Worm (Caenorhabditis elegans) whole organism, L1 larva: ENCODE data around the gene vav-1.
A peak's percentile ranks its signal among the peaks of the same experiment; 100 is the strongest.

Experiments
- C04F5.9 ChIP-seq: sonication (generic microtip); optimal IDR thresholded peaks from 2 replicates; lab custom pipeline; 2016; ENCODE audit warnings: missing genetic modification characterization, missing compliant biosample characterization
- C16A3.4 ChIP-seq: fragments of 150-350 bp; optimal IDR thresholded peaks from 2 replicates; lab custom pipeline; 2014; ENCODE audit warnings: missing biosample characterization, missing genetic modification characterization
- C34B4.2 ChIP-seq: sonication (generic microtip); optimal IDR thresholded peaks from 2 replicates; lab custom pipeline; 2017; ENCODE audit warnings: mild to moderate bottlenecking, missing genetic modification characterization, missing compliant biosample characterization
- F16B12.6 ChIP-seq: fragments of 150-350 bp; optimal IDR thresholded peaks from 2 replicates; lab custom pipeline; 2014; ENCODE audit warnings: missing biosample characterization, missing genetic modification characterization
- aha-1 ChIP-seq: fragments of 150-350 bp; optimal IDR thresholded peaks from 2 replicates; lab custom pipeline; 2014; ENCODE audit warnings: missing biosample characterization, missing genetic modification characterization
- ama-1 ChIP-seq: fragments of 150-350 bp; optimal IDR thresholded peaks from 2 replicates; lab custom pipeline; 2014
- blmp-1 ChIP-seq: fragments of 150-350 bp; optimal IDR thresholded peaks from 2 replicates; lab custom pipeline; 2014; ENCODE audit warnings: missing biosample characterization, missing genetic modification characterization
- ceh-8 ChIP-seq: fragments of 200-800 bp; sonication (Bioruptor generic); optimal IDR thresholded peaks from 2 replicates; lab custom pipeline; 2018; ENCODE audit warnings: mild to moderate bottlenecking, missing genetic modification characterization, moderate library complexity, missing compliant biosample characterization
- ceh-82 ChIP-seq, 3 experiments: fragments of 150-350 bp in 1 of 3; sonication (generic microtip) in 2 of 3; optimal IDR thresholded peaks; 2 replicates each; lab custom pipeline; 2014 to 2017; ENCODE audit warnings: missing biosample characterization in 3 of 3, missing genetic modification characterization in 3 of 3
- ceh-88 ChIP-seq: fragments of 200-800 bp; sonication (Bioruptor generic); IDR thresholded peaks from 2 replicates; pipeline ENCODE4 v1.3.6; 2022; ENCODE audit warnings: missing genetic modification characterization, missing compliant biosample characterization
- dpl-1 ChIP-seq, 3 experiments: fragments of 150-350 bp in 2 of 3; sonication (generic microtip) in 1 of 3; optimal IDR thresholded peaks; 2 replicates each; lab custom pipeline; 2014 to 2017; ENCODE audit warnings: missing biosample characterization in 3 of 3, missing genetic modification characterization in 3 of 3, missing genetic modification reagents in 3 of 3
- dsc-1 ChIP-seq: sonication (generic microtip); optimal IDR thresholded peaks from 2 replicates; lab custom pipeline; 2016; ENCODE audit warnings: mild to moderate bottlenecking, missing genetic modification characterization, missing compliant biosample characterization
- efl-3 ChIP-seq: fragments of 200-800 bp; sonication (Bioruptor generic); optimal IDR thresholded peaks from 2 replicates; lab custom pipeline; 2018; ENCODE audit warnings: mild to moderate bottlenecking, missing genetic modification characterization, missing compliant biosample characterization
- egl-27 ChIP-seq, 2 experiments: fragments of 150-350 bp in 1 of 2; sonication (generic microtip); optimal IDR thresholded peaks; 3 replicates each; lab custom pipeline; 2017 to 2018; ENCODE audit warnings: missing biosample characterization in 2 of 2, missing genetic modification characterization in 2 of 2, missing genetic modification reagents in 2 of 2
- elt-2 ChIP-seq: sonication (generic microtip); optimal IDR thresholded peaks from 2 replicates; lab custom pipeline; 2016; ENCODE audit warnings: missing genetic modification characterization, mild to moderate bottlenecking, inconsistent platforms, missing compliant biosample characterization, missing genetic modification reagents
- elt-3 ChIP-seq, 6 experiments: fragments of 150-350 bp in 1 of 6; sonication (generic microtip); optimal IDR thresholded peaks; 2 replicates each; lab custom pipeline; 2017 to 2018; ENCODE audit warnings: missing biosample characterization in 6 of 6, missing genetic modification characterization in 6 of 6, inconsistent platforms in 1 of 6
- fkh-10 ChIP-seq: sonication (generic microtip); optimal IDR thresholded peaks from 2 replicates; lab custom pipeline; 2017; ENCODE audit warnings: missing biosample characterization, missing genetic modification reagents, missing genetic modification characterization
- fkh-8 ChIP-seq: sonication (generic microtip); optimal IDR thresholded peaks from 2 replicates; lab custom pipeline; 2016; ENCODE audit warnings: mild to moderate bottlenecking, missing genetic modification characterization, missing compliant biosample characterization
- grh-1 ChIP-seq: fragments of 200-800 bp; sonication (Bioruptor generic); IDR thresholded peaks from 2 replicates; pipeline ENCODE4 v1.3.6; 2022; ENCODE audit warnings: missing genetic modification reagents, missing genetic modification characterization, missing compliant biosample characterization
- isw-1 ChIP-seq: fragments of 200-800 bp; sonication (Bioruptor generic); IDR thresholded peaks from 2 replicates; pipeline ENCODE4 v1.3.6; 2022; ENCODE audit warnings: missing genetic modification characterization, missing compliant biosample characterization
- jun-1 ChIP-seq: fragments of 150-350 bp; optimal IDR thresholded peaks from 2 replicates; lab custom pipeline; 2014; ENCODE audit warnings: missing biosample characterization, missing genetic modification reagents, missing genetic modification characterization
- lin-13 ChIP-seq: fragments of 150-350 bp; optimal IDR thresholded peaks from 2 replicates; lab custom pipeline; 2014; ENCODE audit warnings: missing biosample characterization, missing genetic modification reagents, missing genetic modification characterization
- lin-15B ChIP-seq: fragments of 150-350 bp; sonication (generic microtip); optimal IDR thresholded peaks from 3 replicates; lab custom pipeline; 2014; ENCODE audit warnings: missing biosample characterization, missing genetic modification characterization
- lin-35 ChIP-seq, 2 experiments: fragments of 150-350 bp; optimal IDR thresholded peaks; 2 replicates each; lab custom pipeline; 2014; ENCODE audit warnings: missing biosample characterization in 2 of 2, missing genetic modification characterization in 2 of 2, missing genetic modification reagents in 2 of 2
- mef-2 ChIP-seq: fragments of 150-350 bp; optimal IDR thresholded peaks from 2 replicates; lab custom pipeline; 2014; ENCODE audit warnings: missing biosample characterization, missing genetic modification characterization
- mep-1 ChIP-seq: fragments of 150-350 bp; optimal IDR thresholded peaks from 2 replicates; lab custom pipeline; 2014; ENCODE audit warnings: missing biosample characterization, missing genetic modification characterization
- nhr-11 ChIP-seq: fragments of 150-350 bp; optimal IDR thresholded peaks from 2 replicates; lab custom pipeline; 2014; ENCODE audit warnings: missing biosample characterization, missing genetic modification characterization
- nhr-237 ChIP-seq: fragments of 150-350 bp; optimal IDR thresholded peaks from 2 replicates; lab custom pipeline; 2014; ENCODE audit warnings: missing biosample characterization, missing genetic modification characterization
- nhr-71 ChIP-seq: sonication (generic microtip); optimal IDR thresholded peaks from 2 replicates; lab custom pipeline; 2016; ENCODE audit warnings: mild to moderate bottlenecking, missing genetic modification characterization, moderate library complexity, missing compliant biosample characterization
- nhr-76 ChIP-seq: sonication (generic microtip); optimal IDR thresholded peaks from 2 replicates; lab custom pipeline; 2017; ENCODE audit warnings: missing biosample characterization, missing genetic modification characterization
- nhr-77 ChIP-seq: fragments of 150-350 bp; optimal IDR thresholded peaks from 2 replicates; lab custom pipeline; 2014; ENCODE audit warnings: missing biosample characterization, missing genetic modification characterization
- nhr-85 ChIP-seq: sonication (generic microtip); peaks from one replicate; lab custom pipeline; 2016; ENCODE audit warnings: missing genetic modification characterization, inconsistent platforms, missing compliant biosample characterization
- nhr-90 ChIP-seq: sonication (generic microtip); optimal IDR thresholded peaks from 2 replicates; lab custom pipeline; 2016; ENCODE audit warnings: mild to moderate bottlenecking, missing genetic modification characterization, missing compliant biosample characterization; ENCODE audit not compliant: poor library complexity
- pax-3 ChIP-seq: fragments of 200-800 bp; sonication (Bioruptor generic); optimal IDR thresholded peaks from 2 replicates; lab custom pipeline; 2018; ENCODE audit warnings: mild to moderate bottlenecking, missing genetic modification characterization, moderate library complexity, missing compliant biosample characterization
- rnt-1 ChIP-seq: sonication (generic microtip); optimal IDR thresholded peaks from 2 replicates; lab custom pipeline; 2016; ENCODE audit warnings: mild to moderate bottlenecking, missing genetic modification characterization, moderate library complexity, missing compliant biosample characterization
- skn-1 ChIP-seq: fragments of 150-350 bp; optimal IDR thresholded peaks from 2 replicates; lab custom pipeline; 2014; ENCODE audit warnings: missing biosample characterization, missing genetic modification characterization
- snu-23 ChIP-seq: sonication (generic microtip); optimal IDR thresholded peaks from 2 replicates; lab custom pipeline; 2016; ENCODE audit warnings: missing genetic modification characterization, missing compliant biosample characterization
- sox-4 ChIP-seq: sonication (generic microtip); optimal IDR thresholded peaks from 2 replicates; lab custom pipeline; 2016; ENCODE audit warnings: missing genetic modification characterization, missing compliant biosample characterization
- swsn-7 ChIP-seq: sonication (generic microtip); optimal IDR thresholded peaks from 2 replicates; lab custom pipeline; 2016; ENCODE audit warnings: missing genetic modification characterization, missing compliant biosample characterization
- unc-130 ChIP-seq: fragments of 150-350 bp; optimal IDR thresholded peaks from 2 replicates; lab custom pipeline; 2017; ENCODE audit warnings: missing biosample characterization, missing genetic modification characterization, inconsistent platforms
- unc-30 ChIP-seq: sonication (generic microtip); optimal IDR thresholded peaks from 2 replicates; lab custom pipeline; 2017; ENCODE audit warnings: missing biosample characterization, missing genetic modification characterization
- unc-86 ChIP-seq: sonication (generic microtip); optimal IDR thresholded peaks from 2 replicates; lab custom pipeline; 2016; ENCODE audit warnings: missing genetic modification characterization, missing compliant biosample characterization
- vab-15 ChIP-seq: sonication (generic microtip); optimal IDR thresholded peaks from 2 replicates; lab custom pipeline; 2017; ENCODE audit warnings: missing genotype, mild to moderate bottlenecking, missing genetic modification characterization, missing compliant biosample characterization
- xbp-1 ChIP-seq: sonication (generic microtip); optimal IDR thresholded peaks from 2 replicates; lab custom pipeline; 2016; ENCODE audit warnings: missing genetic modification characterization, missing compliant biosample characterization
- zip-4 ChIP-seq: fragments of 200-800 bp; sonication (Bioruptor generic); optimal IDR thresholded peaks from 2 replicates; lab custom pipeline; 2018; ENCODE audit warnings: mild to moderate bottlenecking, missing genetic modification characterization, moderate library complexity, missing compliant biosample characterization
- ztf-4 ChIP-seq: fragments of 150-350 bp; optimal IDR thresholded peaks from 2 replicates; lab custom pipeline; 2014; ENCODE audit warnings: missing biosample characterization, missing genetic modification characterization

vav-1 gene

ce11 chrX:9232037-9232436 is at the start of gene vav-1:
vav-1 (minus strand) TSS chrX:9232137.
- TF ChIP-seq xbp-1 (tag; lab: Kevin White, UChicago): no peak
- no peak for TF ChIP-seq nhr-237 (tag; lab: Kevin White, UChicago)
- no peak for TF ChIP-seq vab-15 (tag; lab: Kevin White, UChicago)
- TF ChIP-seq ceh-88 (GFP tag; lab: Robert Waterston, UW): no peak
- TF ChIP-seq skn-1 (tag; lab: Kevin White, UChicago): no peak
- TF ChIP-seq lin-35 (GFP tag; optimal IDR thresholded peaks at IDR 0.05; lab: Kevin White, UChicago): no peak
- no peak for TF ChIP-seq fkh-8
- TF ChIP-seq nhr-11 (tag; lab: Kevin White, UChicago): no peak
- no peak for TF ChIP-seq C04F5.9 (tag; lab: Kevin White, UChicago)
- no peak for TF ChIP-seq dsc-1
- no peak for TF ChIP-seq swsn-7
- no peak for TF ChIP-seq isw-1 (GFP tag; lab: Robert Waterston, UW)
- no peak for TF ChIP-seq C16A3.4
- no peak for TF ChIP-seq dpl-1 (GFP tag; optimal IDR thresholded peaks at IDR 0.05; lab: Kevin White, UChicago)
- TF ChIP-seq unc-86 (tag; lab: Kevin White, UChicago): no peak
- no peak for TF ChIP-seq lin-13 (GFP tag; lab: Kevin White, UChicago)
- no peak for TF ChIP-seq sox-4 (tag; lab: Kevin White, UChicago)
- TF ChIP-seq nhr-77 (tag; lab: Kevin White, UChicago): no peak
- TF ChIP-seq mef-2: no peak
- no peak for TF ChIP-seq C34B4.2

- TF ChIP-seq fkh-8 (no peak), jun-1 (tag; lab: Kevin White, UChicago) (no peak), zip-4 (GFP tag; lab: Kevin White, UChicago) (no peak), fkh-10 (GFP tag; lab: Kevin White, UChicago) (no peak), blmp-1 (tag; lab: Kevin White, UChicago) (no peak), ama-1 (lab: Kevin White, UChicago) (no peak), ceh-8 (GFP tag; lab: Kevin White, UChicago) (no peak), ztf-4 (tag; lab: Kevin White, UChicago) (no peak), lin-13 (GFP tag; lab: Kevin White, UChicago) (no peak), nhr-237 (tag; lab: Kevin White, UChicago) (no peak), efl-3 (GFP tag; lab: Kevin White, UChicago) (no peak), nhr-77 (tag; lab: Kevin White, UChicago) (no peak), vab-15 (tag; lab: Kevin White, UChicago) (no peak), nhr-76 (tag; lab: Kevin White, UChicago) (no peak), aha-1 (tag; lab: Kevin White, UChicago) (no peak), sox-4 (tag; lab: Kevin White, UChicago) (no peak), unc-130 (no peak), C34B4.2 (no peak), lin-15B (tag; lab: Kevin White, UChicago) (no peak)
These were observed 46.7 kb upstream of the vav-1 start, which contains the start of gene B0416.4 for ce11 chrX:9278653-9279052. B0416.4 (plus strand) TSS chrX:9278953.

DNA sequence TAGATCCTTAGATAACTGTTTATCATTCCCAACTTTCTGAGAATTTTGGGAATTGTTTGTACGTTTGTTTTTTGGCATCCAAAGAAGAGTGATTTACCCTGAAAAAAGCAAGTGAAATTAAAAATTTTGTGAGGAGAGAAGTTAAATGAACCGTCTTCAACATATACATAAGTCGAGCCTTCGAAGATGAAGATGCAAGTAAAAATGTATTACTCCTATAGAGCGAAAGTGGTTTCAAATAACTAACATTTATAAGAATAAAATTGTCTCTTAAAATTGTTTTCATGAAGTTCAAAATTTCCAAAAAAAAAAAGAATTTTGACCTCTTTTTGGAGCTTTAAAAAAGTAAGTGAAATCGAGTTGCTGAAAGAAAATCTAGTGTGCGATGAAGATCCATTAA is 42.6 kb upstream of the vav-1 start, which contains the start of gene B0416.10:
B0416.10 (minus strand) TSS at position 101 of the 400 bp plus-strand sequence.
- TF ChIP-seq unc-30 (tag; lab: Kevin White, UChicago): no peak
- no peak for TF ChIP-seq pax-3 (tag; lab: Kevin White, UChicago)
- TF ChIP-seq grh-1: no peak
- no peak for TF ChIP-seq egl-27 (tag; optimal IDR thresholded peaks at IDR 0.05; lab: Kevin White, UChicago)

- peak; percentile 39 for TF ChIP-seq nhr-71 (tag; lab: Kevin White, UChicago)
- TF ChIP-seq xbp-1 (tag; lab: Kevin White, UChicago): peak; percentile 1
- no peak for TF ChIP-seq C04F5.9 (tag; lab: Kevin White, UChicago)
- TF ChIP-seq C16A3.4: peak; percentile 20
- peak in 2 of 3 experiments; percentile 0 to 6 for TF ChIP-seq dpl-1 (GFP tag; optimal IDR thresholded peaks at IDR 0.05; lab: Kevin White, UChicago)
- TF ChIP-seq efl-3 (GFP tag; lab: Kevin White, UChicago): no peak
- TF ChIP-seq elt-2 (tag; lab: Kevin White, UChicago): peak; percentile 75
- TF ChIP-seq nhr-85 (tag; lab: Kevin White, UChicago): no peak
- peak in 1 of 3 experiments; percentile 39 for TF ChIP-seq ceh-82 (tag; optimal IDR thresholded peaks at IDR 0.05; lab: Kevin White, UChicago)
- TF ChIP-seq snu-23 (GFP tag; lab: Kevin White, UChicago): peak; percentile 48
- peak; percentile 14 for TF ChIP-seq rnt-1 (tag; lab: Kevin White, UChicago)
- peak; percentile 81 for TF ChIP-seq F16B12.6 (tag; lab: Kevin White, UChicago)
- TF ChIP-seq mep-1 (tag; lab: Kevin White, UChicago): peak; percentile 29
- no peak for TF ChIP-seq nhr-11 (tag; lab: Kevin White, UChicago)
- peak; percentile 27 for TF ChIP-seq jun-1 (tag; lab: Kevin White, UChicago)
- TF ChIP-seq lin-35 (GFP tag; optimal IDR thresholded peaks at IDR 0.05; lab: Kevin White, UChicago): peak in 1 of 2 experiments; percentile 58
- TF ChIP-seq nhr-90 (tag; lab: Kevin White, UChicago): peak; percentile 34
- peak in 3 of 6 experiments; percentile 4 to 42 (median 14) for TF ChIP-seq elt-3 (tag; optimal IDR thresholded peaks at IDR 0.05; lab: Kevin White, UChicago)
- no peak for TF ChIP-seq egl-27 (tag; optimal IDR thresholded peaks at IDR 0.05; lab: Kevin White, UChicago)
- peak; percentile 29 for TF ChIP-seq blmp-1 (tag; lab: Kevin White, UChicago)
These were observed 39.9 kb upstream of the vav-1 start for ce11 chrX:9271886-9272285.
